Worm (Caenorhabditis elegans) whole organism, L4/young adult: ENCODE results near the gene perm-3.

Experiments
- dao-5 ChIP-seq: sonication (generic microtip); optimal IDR thresholded peaks from 2 replicates; lab custom pipeline; 2016; ENCODE audit warnings: missing genotype, missing genetic modification characterization, moderate library complexity, missing compliant biosample characterization
- him-1 ChIP-seq: sonication (generic microtip); optimal IDR thresholded peaks from 2 replicates; lab custom pipeline; 2016; ENCODE audit warnings: missing genotype, missing genetic modification reagents, missing genetic modification characterization, missing compliant biosample characterization

DNA sequence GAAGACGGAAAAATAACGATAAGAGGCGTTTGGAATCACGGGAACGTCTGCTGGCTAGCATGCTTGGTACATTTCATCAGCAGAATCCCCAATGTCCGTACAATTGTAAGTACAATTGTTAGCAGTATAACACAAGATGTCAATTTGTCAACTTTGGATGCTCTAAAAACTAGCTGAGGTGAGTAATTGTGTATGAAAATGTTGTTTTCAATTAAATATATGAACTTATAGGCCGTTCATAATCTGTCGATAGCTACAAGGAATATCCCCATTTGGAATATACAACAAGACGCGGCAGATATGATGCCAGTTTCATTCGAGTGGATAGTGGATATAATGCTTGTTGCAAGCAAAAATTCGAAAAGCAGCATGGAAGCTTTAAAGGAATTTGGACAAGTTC, 9.6 kb downstream of the perm-3 start, which contains the start of gene F41H10.12:
- TF ChIP-seq him-1 (tag; lab: Kevin White, UChicago) = no peak
- TF ChIP-seq dao-5 (tag; lab: Kevin White, UChicago) = no peak
